Worm (Caenorhabditis elegans): Measurements from ENCODE around the gene sdha-1.

ce11 chrX:8507053-8507452, 38.8 kb downstream of the sdha-1 start:
- TF ChIP-seq aly-2 (tag; optimal IDR thresholded peaks at IDR 0.05): no peak
- TF ChIP-seq snpc-4 (tag; optimal IDR thresholded peaks at IDR 0.05): no peak
- no peak for TF ChIP-seq lsy-2 (tag; optimal IDR thresholded peaks at IDR 0.05)
- no peak for TF ChIP-seq mdl-1 (tag; optimal IDR thresholded peaks at IDR 0.05)

Data from whole organism, L2 larva.